Fruit fly (Drosophila melanogaster): ENCODE measurements around the gene CG1523.

CG1523 gene

dm6 chr3R:28857287-28858024, 38.0 kb upstream of the CG1523 start (continued):
- TF ChIP-seq CG7372 (GFP tag; IDR thresholded peaks at IDR 0.05): 0 out of 2 replicates have a peak, but pooled peaks have one; percentile 20
- TF ChIP-seq tin (GFP tag; optimal IDR thresholded peaks at IDR 0.05): peak; percentile 15
- no peak for TF ChIP-seq CG4617 (GFP tag; optimal IDR thresholded peaks at IDR 0.05; ENCODE audit: borderline replicate concordance)
- peak; percentile 56 for TF ChIP-seq Blimp-1 (GFP tag; optimal IDR thresholded peaks at IDR 0.05)
- TF ChIP-seq CG10209 (GFP tag; optimal IDR thresholded peaks at IDR 0.05): peak; percentile 42
- TF ChIP-seq Antp (GFP tag; optimal IDR thresholded peaks at IDR 0.05): peak; percentile 54
- TF ChIP-seq az2 (GFP tag; optimal IDR thresholded peaks at IDR 0.05): peak; percentile 17
- peak; percentile 35 for TF ChIP-seq ewg (GFP tag; optimal IDR thresholded peaks at IDR 0.05)
- 0 out of 2 replicates have a peak, but pooled peaks have one; percentile 21 for TF ChIP-seq Atf6 (GFP tag; IDR thresholded peaks at IDR 0.05)
- peak; percentile 28 for TF ChIP-seq CG7786 (GFP tag; optimal IDR thresholded peaks at IDR 0.05)
- peak; percentile 53; the same call in 1 of the 2 replicates for TF ChIP-seq lmd (GFP tag; IDR thresholded peaks at IDR 0.05)
- TF ChIP-seq CG14441 (GFP tag; IDR thresholded peaks at IDR 0.05): peak; percentile 45
- 0 out of 2 replicates have a peak, but pooled peaks have one; percentile 8 for TF ChIP-seq CG31224 (GFP tag; IDR thresholded peaks at IDR 0.05)
- TF ChIP-seq Deaf1 (tag; optimal IDR thresholded peaks at IDR 0.05): no peak
- peak; percentile 49 for TF ChIP-seq Oli (tag; optimal IDR thresholded peaks at IDR 0.05)
- TF ChIP-seq gro (GFP tag; optimal IDR thresholded peaks at IDR 0.05): no peak
- TF ChIP-seq CG10959 (GFP tag; IDR thresholded peaks at IDR 0.05): 0 out of 2 replicates have a peak, but pooled peaks have one; percentile 27
- no peak for TF ChIP-seq D (optimal IDR thresholded peaks at IDR 0.05)
- TF ChIP-seq D (GFP tag; optimal IDR thresholded peaks at IDR 0.05): peak; percentile 27
- TF ChIP-seq Pdp1 (GFP tag; optimal IDR thresholded peaks at IDR 0.05): peak in 1 of 2 experiments; percentile 94
- no peak for TF ChIP-seq pan (optimal IDR thresholded peaks at IDR 0.05)
- peak in 1 of 2 experiments; percentile 47 for TF ChIP-seq pan (GFP tag; optimal IDR thresholded peaks at IDR 0.05 in 1 of 2, IDR thresholded peaks at IDR 0.05 in 1 of 2)
- peak; percentile 84 for TF ChIP-seq Med (GFP tag)
- TF ChIP-seq ara (GFP tag; IDR thresholded peaks at IDR 0.05): 0 out of 2 replicates have a peak, but pooled peaks have one; percentile 39
- TF ChIP-seq Dad (GFP tag; optimal IDR thresholded peaks at IDR 0.05): peak; percentile 17
- peak; percentile 4 for TF ChIP-seq Side (GFP tag; optimal IDR thresholded peaks at IDR 0.05)
- TF ChIP-seq gfzf (GFP tag; optimal IDR thresholded peaks at IDR 0.05): no peak
- TF ChIP-seq prd (optimal IDR thresholded peaks at IDR 0.05): no peak
- TF ChIP-seq prd (GFP tag; IDR thresholded peaks at IDR 0.05): peak; percentile 56; the same call in 1 of the 3 replicates
- TF ChIP-seq CG11696 (GFP tag; IDR thresholded peaks at IDR 0.05): no peak; the same call in 1 of the 2 replicates
- no peak for TF ChIP-seq ab (GFP tag; optimal IDR thresholded peaks at IDR 0.05)
- 0 out of 2 replicates have a peak, but pooled peaks have one; percentile 23 for TF ChIP-seq CG3847 (GFP tag; IDR thresholded peaks at IDR 0.05)
- TF ChIP-seq CG8290 (GFP tag; optimal IDR thresholded peaks at IDR 0.05): no peak
- TF ChIP-seq CG8290 (tag; optimal IDR thresholded peaks at IDR 0.05): peak in 1 of 2 experiments; percentile 65
- TF ChIP-seq chif (GFP tag; optimal IDR thresholded peaks at IDR 0.05): peak; percentile 18 to 63
- peak; percentile 39; the same call in 1 of the 2 replicates for TF ChIP-seq slbo (GFP tag; IDR thresholded peaks at IDR 0.05)
- peak; percentile 7 for TF ChIP-seq CG4707 (GFP tag; optimal IDR thresholded peaks at IDR 0.05)
- TF ChIP-seq gem (tag; optimal IDR thresholded peaks at IDR 0.05): peak; percentile 65
- TF ChIP-seq wor (GFP tag; IDR thresholded peaks at IDR 0.05): no peak
- peak; percentile 24; the same call in 1 of the 2 replicates for TF ChIP-seq CG9215 (GFP tag; IDR thresholded peaks at IDR 0.05)
- peak; percentile 27 for TF ChIP-seq CG12659 (GFP tag; optimal IDR thresholded peaks at IDR 0.05)
- no peak for TF ChIP-seq CG4282 (GFP tag; optimal IDR thresholded peaks at IDR 0.05)
- peak; percentile 67; the same call in 1 of the 2 replicates for TF ChIP-seq stc (GFP tag; IDR thresholded peaks at IDR 0.05)
- peak; percentile 25; the same call in 1 of the 2 replicates for TF ChIP-seq CG31441 (GFP tag; IDR thresholded peaks at IDR 0.05)
- no peak for TF ChIP-seq CG13775 (GFP tag; optimal IDR thresholded peaks at IDR 0.05)
- TF ChIP-seq CG2712 (tag; optimal IDR thresholded peaks at IDR 0.05): peak; percentile 59
- TF ChIP-seq bab2 (GFP tag; optimal IDR thresholded peaks at IDR 0.05): peak; percentile 27
- TF ChIP-seq mam (GFP tag; optimal IDR thresholded peaks at IDR 0.05): peak; percentile 29
- TF ChIP-seq peb (GFP tag; IDR thresholded peaks at IDR 0.05): peak; percentile 23
- peak; percentile 18 for TF ChIP-seq CG18599 (GFP tag; optimal IDR thresholded peaks at IDR 0.05)
